Worm (Caenorhabditis elegans): ENCODE measurements around the gene F08G2.7.

DNA sequence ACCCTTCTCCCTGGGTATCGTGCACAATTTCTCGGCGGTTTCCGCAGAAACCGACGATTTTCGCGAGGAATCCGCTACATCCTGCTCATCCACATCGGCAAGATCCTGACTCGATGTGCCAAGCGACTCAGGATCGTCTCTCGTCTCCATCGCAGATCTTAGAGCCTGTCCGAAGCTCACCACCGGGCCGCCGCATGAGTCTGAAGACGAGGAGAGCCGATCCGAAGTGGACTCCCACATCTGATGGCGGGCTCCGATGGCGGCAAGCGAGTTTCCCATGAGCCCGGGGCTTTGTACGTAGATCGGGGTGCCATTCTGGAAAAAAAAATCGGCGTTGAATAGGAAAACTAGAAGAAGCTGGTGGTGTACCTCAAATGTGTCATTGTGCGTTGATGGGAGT, 17.4 kb upstream of the F08G2.7 start:
- no peak for TF ChIP-seq nhr-237 (tag; optimal IDR thresholded peaks at IDR 0.05)
- no peak for TF ChIP-seq elt-1 (tag; optimal IDR thresholded peaks at IDR 0.05)
- TF ChIP-seq unc-62 (GFP tag; optimal IDR thresholded peaks at IDR 0.05), result no peak
